Fruit fly (Drosophila melanogaster): ENCODE measurements around the gene CG15784.

The CG15784 gene

dm6 chrX:5418555-5419044 lies 10.8 kb upstream of the CG15784 start:
- TF ChIP-seq lola (GFP tag; optimal IDR thresholded peaks at IDR 0.05) (no peak), CrebA (GFP tag; optimal IDR thresholded peaks at IDR 0.05; ENCODE audit: borderline replicate concordance) (no peak), Sp1 (GFP tag; optimal IDR thresholded peaks at IDR 0.05) (no peak), pan (optimal IDR thresholded peaks at IDR 0.05) (no peak), Hnf4 (GFP tag; optimal IDR thresholded peaks at IDR 0.05) (no peak), Abd-B (GFP tag; optimal IDR thresholded peaks at IDR 0.05) (no peak), rgr (GFP tag; optimal IDR thresholded peaks at IDR 0.05) (no peak), HLH106 (tag; optimal IDR thresholded peaks at IDR 0.05) (no peak), tai (GFP tag; optimal IDR thresholded peaks at IDR 0.05) (no peak), dmrt93B (GFP tag; optimal IDR thresholded peaks at IDR 0.05) (no peak), Hr78 (GFP tag; optimal IDR thresholded peaks at IDR 0.05) (no peak), jim (GFP tag; optimal IDR thresholded peaks at IDR 0.05) (no peak)

- TF ChIP-seq Abd-B (GFP tag; optimal IDR thresholded peaks at IDR 0.05) = no peak
- peak in 1 of 2 experiments; percentile 61 for TF ChIP-seq foxo (GFP tag; optimal IDR thresholded peaks at IDR 0.05)
- no peak for TF ChIP-seq Myc (optimal IDR thresholded peaks at IDR 0.05)
- no peak for TF ChIP-seq Vsx2 (GFP tag; optimal IDR thresholded peaks at IDR 0.05; ENCODE audit: partially characterized antibody)
- TF ChIP-seq dmrt93B (GFP tag; optimal IDR thresholded peaks at IDR 0.05) = no peak
- TF ChIP-seq tai (GFP tag; optimal IDR thresholded peaks at IDR 0.05) = no peak
- peak; percentile 41 for TF ChIP-seq rgr (GFP tag; optimal IDR thresholded peaks at IDR 0.05)
- no peak for TF ChIP-seq sage (GFP tag; optimal IDR thresholded peaks at IDR 0.05)
- TF ChIP-seq OdsH (GFP tag; optimal IDR thresholded peaks at IDR 0.05) = peak; percentile 13
- TF ChIP-seq woc (GFP tag; optimal IDR thresholded peaks at IDR 0.05) = peak; percentile 10
- TF ChIP-seq CG9705 (GFP tag; optimal IDR thresholded peaks at IDR 0.05) = no peak
- TF ChIP-seq Rel (GFP tag; optimal IDR thresholded peaks at IDR 0.05) = no peak
- peak; percentile 88 for TF ChIP-seq Rel (tag; optimal IDR thresholded peaks at IDR 0.05)
- peak; percentile 49 for TF ChIP-seq fru (GFP tag; optimal IDR thresholded peaks at IDR 0.05)
- peak; percentile 49 for TF ChIP-seq h (GFP tag; optimal IDR thresholded peaks at IDR 0.05)
- peak; percentile 28 for TF ChIP-seq ey (GFP tag; optimal IDR thresholded peaks at IDR 0.05)
- TF ChIP-seq GATAd (GFP tag; optimal IDR thresholded peaks at IDR 0.05) = no peak
- TF ChIP-seq Hr78 (GFP tag; optimal IDR thresholded peaks at IDR 0.05) = no peak
- TF ChIP-seq Mio (GFP tag; optimal IDR thresholded peaks at IDR 0.05) = no peak
- peak; percentile 2 for TF ChIP-seq br (GFP tag; optimal IDR thresholded peaks at IDR 0.05)
- TF ChIP-seq dl (GFP tag; optimal IDR thresholded peaks at IDR 0.05; ENCODE audit: insufficient read depth in 1 of 2, partially characterized antibody in 2 of 2) = no peak
- peak; percentile 32 for TF ChIP-seq psq (GFP tag; optimal IDR thresholded peaks at IDR 0.05)
- TF ChIP-seq sv (GFP tag; optimal IDR thresholded peaks at IDR 0.05) = peak; percentile 3
- no peak for TF ChIP-seq HLH106 (tag; optimal IDR thresholded peaks at IDR 0.05)
- no peak for TF ChIP-seq Sp1 (GFP tag; optimal IDR thresholded peaks at IDR 0.05)
These were observed 10.1 kb upstream of the CG15784 start for dm6 chrX:5419045-5419901.

DNA sequence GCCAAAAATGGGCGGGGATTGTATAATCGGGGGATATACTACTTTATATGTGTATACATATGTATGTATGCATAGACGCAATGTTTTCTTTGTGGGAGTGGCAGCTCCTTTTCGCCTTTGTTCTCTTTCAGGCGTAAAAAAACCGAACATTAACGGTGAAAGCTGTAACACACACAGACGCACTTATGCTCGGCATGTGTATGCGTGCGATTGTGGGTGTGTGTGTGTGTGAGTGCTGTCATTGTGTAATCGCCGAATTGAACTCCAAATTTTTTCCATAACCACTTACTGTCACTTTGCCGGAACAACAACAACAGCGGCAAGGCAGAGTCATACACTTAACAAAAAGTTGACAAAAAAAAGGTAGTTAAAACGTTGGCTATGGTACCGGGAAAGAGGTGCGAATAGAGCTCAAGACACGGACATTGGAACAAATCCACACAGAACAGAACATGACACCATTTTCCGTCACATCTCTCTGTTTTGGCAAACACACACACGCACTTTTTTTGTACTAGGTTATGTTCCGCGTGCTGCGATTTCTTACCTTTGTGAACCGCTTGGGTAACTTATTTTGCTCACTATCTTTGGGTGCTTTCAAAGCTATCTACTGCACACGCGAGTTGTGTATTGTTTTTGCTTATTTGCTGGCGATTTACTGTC lies 9.3 kb upstream of the CG15784 start:
- TF ChIP-seq Hr83 (GFP tag; optimal IDR thresholded peaks at IDR 0.05; ENCODE audit: poor library complexity, severe bottlenecking) (no peak), CG32264 (GFP tag; optimal IDR thresholded peaks at IDR 0.05) (no peak), HLH106 (tag; optimal IDR thresholded peaks at IDR 0.05) (no peak), Mio (GFP tag; optimal IDR thresholded peaks at IDR 0.05) (no peak), Vsx2 (GFP tag; optimal IDR thresholded peaks at IDR 0.05; ENCODE audit: partially characterized antibody) (no peak), Rel (GFP tag; optimal IDR thresholded peaks at IDR 0.05) (no peak), Rel (tag; optimal IDR thresholded peaks at IDR 0.05) (peak; percentile 20), Jra (GFP tag; optimal IDR thresholded peaks at IDR 0.05) (no peak), Dif (GFP tag; optimal IDR thresholded peaks at IDR 0.05; ENCODE audit: partially characterized antibody) (no peak), rgr (GFP tag; optimal IDR thresholded peaks at IDR 0.05) (no peak), Myc (optimal IDR thresholded peaks at IDR 0.05) (peak; percentile 11), CrebA (GFP tag; optimal IDR thresholded peaks at IDR 0.05; ENCODE audit: borderline replicate concordance) (no peak)

Data from whole organism, wandering third instar larva.